Worm (Caenorhabditis elegans): ENCODE data around the gene Y47D3A.32.

Y47D3A.32 gene

ce11 chrIII:11286069-11286468, 33.9 kb downstream of the Y47D3A.32 start (continued):
- TF ChIP-seq ceh-90 (tag; optimal IDR thresholded peaks at IDR 0.05) (peak; percentile 88), lin-35 (GFP tag; optimal IDR thresholded peaks at IDR 0.05) (peak; percentile 89 to 92), zip-4 (GFP tag; optimal IDR thresholded peaks at IDR 0.05) (no peak), tbx-2 (tag; optimal IDR thresholded peaks at IDR 0.05) (peak; percentile 70), lsy-2 (tag; optimal IDR thresholded peaks at IDR 0.05) (peak; percentile 50 to 54)

ce11 chrIII:11287340-11287739, 35.1 kb downstream of the Y47D3A.32 start:
- TF ChIP-seq snu-23 (GFP tag; optimal IDR thresholded peaks at IDR 0.05) (no peak), efl-1 (optimal IDR thresholded peaks at IDR 0.05) (no peak), efl-1 (GFP tag; optimal IDR thresholded peaks at IDR 0.05 in 1 of 2) (peak in 1 of 2 experiments; percentile 89)

ce11 chrIII:11288295-11288694, 36.1 kb downstream of the Y47D3A.32 start:
- TF ChIP-seq alr-1 (tag; optimal IDR thresholded peaks at IDR 0.05; ENCODE audit: borderline replicate concordance) (peak; percentile 39), nhr-20 (tag; optimal IDR thresholded peaks at IDR 0.05) (no peak), C34B4.2 (tag; optimal IDR thresholded peaks at IDR 0.05) (no peak), ama-1 (optimal IDR thresholded peaks at IDR 0.05) (no peak), unc-86 (tag; optimal IDR thresholded peaks at IDR 0.05) (no peak), nhr-28 (tag; optimal IDR thresholded peaks at IDR 0.05) (no peak), swsn-7 (tag; optimal IDR thresholded peaks at IDR 0.05) (no peak)

ce11 chrIII:11289876-11290275, 37.7 kb downstream of the Y47D3A.32 start:
- TF ChIP-seq nhr-47 (tag; optimal IDR thresholded peaks at IDR 0.05) (no peak), jun-1 (tag; optimal IDR thresholded peaks at IDR 0.05) (no peak), pqm-1 (tag; optimal IDR thresholded peaks at IDR 0.05) (no peak), C04F5.9 (tag; optimal IDR thresholded peaks at IDR 0.05) (no peak), ceh-88 (GFP tag; IDR thresholded peaks at IDR 0.05) (no peak), ceh-63 (GFP tag; optimal IDR thresholded peaks at IDR 0.05) (no peak), nhr-84 (tag; optimal IDR thresholded peaks at IDR 0.05) (no peak), pax-3 (tag; optimal IDR thresholded peaks at IDR 0.05) (no peak), ztf-11 (tag; optimal IDR thresholded peaks at IDR 0.05) (no peak), rnt-1 (tag; optimal IDR thresholded peaks at IDR 0.05) (no peak), nhr-28 (tag; optimal IDR thresholded peaks at IDR 0.05) (no peak), lin-15B (tag; optimal IDR thresholded peaks at IDR 0.05) (no peak), mab-9 (GFP tag; IDR thresholded peaks at IDR 0.05) (no peak)

ce11 chrIII:11290554-11290953, 38.4 kb downstream of the Y47D3A.32 start, which contains the start of the genes gly-9, mib-1 and smc-3:
TSS of gene gly-9 (minus strand) at chrIII:11290580.
TSS of gene mib-1 (minus strand) at chrIII:11290676.
TSS of gene smc-3 (plus strand) at chrIII:11290904.
- TF ChIP-seq nhr-28 (tag; optimal IDR thresholded peaks at IDR 0.05) = no peak
- TF ChIP-seq nhr-19 (GFP tag; conservative IDR thresholded peaks at IDR 0.05) = peak; percentile 78
- peak; percentile 76 for TF ChIP-seq lin-13 (GFP tag; optimal IDR thresholded peaks at IDR 0.05)
- peak; percentile 94 for TF ChIP-seq nhr-85 (tag)
- TF ChIP-seq unc-86 (tag; optimal IDR thresholded peaks at IDR 0.05) = peak; percentile 73
- peak; percentile 75 for TF ChIP-seq C04F5.9 (tag; optimal IDR thresholded peaks at IDR 0.05)
- TF ChIP-seq irx-1 (tag; optimal IDR thresholded peaks at IDR 0.05) = peak; percentile 90
- TF ChIP-seq lin-39 (tag; optimal IDR thresholded peaks at IDR 0.05) = no peak
- peak; percentile 26 to 82 (median 58) for TF ChIP-seq ceh-82 (tag; optimal IDR thresholded peaks at IDR 0.05)
- peak; percentile 54 for TF ChIP-seq Y116A8C.19 (tag; optimal IDR thresholded peaks at IDR 0.05; ENCODE audit: borderline replicate concordance)
- peak; percentile 82 for TF ChIP-seq fkh-8 (tag; optimal IDR thresholded peaks at IDR 0.05)
- peak; percentile 90 to 91 for TF ChIP-seq lin-35 (GFP tag; optimal IDR thresholded peaks at IDR 0.05)
- TF ChIP-seq unc-62 (GFP tag; optimal IDR thresholded peaks at IDR 0.05) = no peak
- peak; percentile 83 for TF ChIP-seq nhr-20 (tag; optimal IDR thresholded peaks at IDR 0.05)
- TF ChIP-seq sptf-1 (tag; optimal IDR thresholded peaks at IDR 0.05) = no peak
- peak; percentile 70 for TF ChIP-seq lin-15B (tag; optimal IDR thresholded peaks at IDR 0.05)
- TF ChIP-seq ceh-88 (GFP tag; IDR thresholded peaks at IDR 0.05) = peak; percentile 50; the same call in 1 of the 2 replicates
- TF ChIP-seq C34B4.2 (tag; optimal IDR thresholded peaks at IDR 0.05) = no peak
- TF ChIP-seq ama-1 (optimal IDR thresholded peaks at IDR 0.05) = no peak
- TF ChIP-seq dpl-1 (GFP tag; optimal IDR thresholded peaks at IDR 0.05) = peak; percentile 87 to 91 (median 88)
- TF ChIP-seq mab-9 (GFP tag; IDR thresholded peaks at IDR 0.05) = peak; percentile 73
- TF ChIP-seq ces-1 (GFP tag; optimal IDR thresholded peaks at IDR 0.05) = no peak
- peak; percentile 29 for TF ChIP-seq ceh-8 (GFP tag; optimal IDR thresholded peaks at IDR 0.05)
- no peak for TF ChIP-seq grh-1 (GFP tag; IDR thresholded peaks at IDR 0.05)
- peak; percentile 82 to 89 for TF ChIP-seq efl-1 (optimal IDR thresholded peaks at IDR 0.05)
- TF ChIP-seq efl-1 (GFP tag; optimal IDR thresholded peaks at IDR 0.05 in 1 of 2) = peak; percentile 91 to 98
- TF ChIP-seq mef-2 (tag; optimal IDR thresholded peaks at IDR 0.05) = no peak
- TF ChIP-seq rnt-1 (tag; optimal IDR thresholded peaks at IDR 0.05) = peak; percentile 98
- TF ChIP-seq mdl-1 (tag; optimal IDR thresholded peaks at IDR 0.05) = peak in 1 of 2 experiments; percentile 51
- peak; percentile 90 for TF ChIP-seq pax-3 (tag; optimal IDR thresholded peaks at IDR 0.05)
- no peak for TF ChIP-seq pqm-1 (tag; optimal IDR thresholded peaks at IDR 0.05)
- TF ChIP-seq dsc-1 (tag; optimal IDR thresholded peaks at IDR 0.05) = peak; percentile 89
